Fruit fly (Drosophila melanogaster): ENCODE data around the gene mRpL44.
A peak's percentile ranks its signal among the peaks of the same experiment; 100 is the strongest.

The mRpL44 gene

dm6 chr3R:5503789-5504387 is 33.5 kb upstream of the mRpL44 start:
- no peak for TF ChIP-seq bab1 (GFP tag; optimal IDR thresholded peaks at IDR 0.05)
- peak; percentile 6 for TF ChIP-seq CG12768 (GFP tag; optimal IDR thresholded peaks at IDR 0.05)
- TF ChIP-seq cic (GFP tag; optimal IDR thresholded peaks at IDR 0.05): peak; percentile 53

dm6 chr3R:5502646-5503045 is 32.2 kb upstream of the mRpL44 start, which contains the start of gene NKCC:
Gene NKCC (minus strand): TSS chr3R:5502702.
- no peak for TF ChIP-seq pad (GFP tag; optimal IDR thresholded peaks at IDR 0.05)
- TF ChIP-seq CG33017 (tag; optimal IDR thresholded peaks at IDR 0.05): no peak

DNA sequence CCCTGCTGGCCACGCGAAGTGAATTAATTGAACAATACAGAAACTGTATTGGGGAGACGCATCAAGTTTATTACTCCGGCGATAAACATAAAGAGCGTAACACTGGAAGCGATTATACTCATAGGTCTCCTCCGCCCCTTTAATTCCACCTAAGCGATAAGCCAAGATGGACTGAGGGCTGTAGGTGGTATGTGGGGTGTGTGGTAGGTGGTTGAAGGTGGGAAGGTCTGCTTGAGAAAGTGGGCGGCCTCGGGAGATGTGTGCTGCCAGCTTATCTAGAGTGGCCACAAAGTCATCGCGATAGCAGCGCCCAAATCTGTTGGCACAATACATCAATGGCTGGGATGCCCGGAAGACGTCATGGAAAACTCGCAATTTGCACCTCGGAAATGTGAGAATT is 27.2 kb upstream of the mRpL44 start:
- TF ChIP-seq CG5204 (GFP tag; optimal IDR thresholded peaks at IDR 0.05): no peak
- no peak for TF ChIP-seq Hr96 (GFP tag; optimal IDR thresholded peaks at IDR 0.05)
- no peak for TF ChIP-seq Clk (GFP tag; optimal IDR thresholded peaks at IDR 0.05)
- no peak for TF ChIP-seq Mnt (GFP tag; optimal IDR thresholded peaks at IDR 0.05)
- no peak for TF ChIP-seq pad (GFP tag; optimal IDR thresholded peaks at IDR 0.05)
- no peak for TF ChIP-seq cic (GFP tag; optimal IDR thresholded peaks at IDR 0.05)
- no peak for TF ChIP-seq CG7045 (GFP tag; optimal IDR thresholded peaks at IDR 0.05)
- no peak for TF ChIP-seq bab1 (GFP tag; optimal IDR thresholded peaks at IDR 0.05)
- TF ChIP-seq CG14711 (tag; optimal IDR thresholded peaks at IDR 0.05): no peak
- TF ChIP-seq toe (GFP tag; optimal IDR thresholded peaks at IDR 0.05): no peak
- TF ChIP-seq CG1620 (GFP tag; optimal IDR thresholded peaks at IDR 0.05): no peak
- no peak for TF ChIP-seq CG7101 (tag; optimal IDR thresholded peaks at IDR 0.05)
- no peak for TF ChIP-seq ovo (GFP tag; optimal IDR thresholded peaks at IDR 0.05)
- no peak for TF ChIP-seq kay (GFP tag; ENCODE audit: borderline replicate concordance)

- peak; percentile 44 for TF ChIP-seq CG5204 (GFP tag; optimal IDR thresholded peaks at IDR 0.05)
- TF ChIP-seq CG33017 (tag; optimal IDR thresholded peaks at IDR 0.05): peak; percentile 47
- TF ChIP-seq Hr96 (GFP tag; optimal IDR thresholded peaks at IDR 0.05): no peak
- TF ChIP-seq tj (GFP tag; optimal IDR thresholded peaks at IDR 0.05): peak; percentile 8
- TF ChIP-seq CG7045 (GFP tag; optimal IDR thresholded peaks at IDR 0.05): peak; percentile 46
- TF ChIP-seq pad (GFP tag; optimal IDR thresholded peaks at IDR 0.05): peak; percentile 31
- no peak for TF ChIP-seq toe (GFP tag; optimal IDR thresholded peaks at IDR 0.05)
- peak; percentile 70 for TF ChIP-seq CG7101 (tag; optimal IDR thresholded peaks at IDR 0.05)
- TF ChIP-seq Mnt (GFP tag; optimal IDR thresholded peaks at IDR 0.05): no peak
- peak; percentile 53 for TF ChIP-seq CG11617 (GFP tag; optimal IDR thresholded peaks at IDR 0.05)
- TF ChIP-seq CG12768 (GFP tag; optimal IDR thresholded peaks at IDR 0.05): peak; percentile 24
- no peak for TF ChIP-seq cnc (optimal IDR thresholded peaks at IDR 0.05)
- no peak for TF ChIP-seq Clk (GFP tag; optimal IDR thresholded peaks at IDR 0.05)
- no peak for TF ChIP-seq Crg-1 (GFP tag; optimal IDR thresholded peaks at IDR 0.05)
- TF ChIP-seq kay (GFP tag; ENCODE audit: borderline replicate concordance): no peak
- no peak for TF ChIP-seq ovo (GFP tag; optimal IDR thresholded peaks at IDR 0.05)
- peak; percentile 27 for TF ChIP-seq bab1 (GFP tag; optimal IDR thresholded peaks at IDR 0.05)
- peak; percentile 68 for TF ChIP-seq CG1620 (GFP tag; optimal IDR thresholded peaks at IDR 0.05)
- no peak for TF ChIP-seq cic (GFP tag; optimal IDR thresholded peaks at IDR 0.05)
- peak; percentile 71 for TF ChIP-seq CG14711 (tag; optimal IDR thresholded peaks at IDR 0.05)
These were observed 14.9 kb upstream of the mRpL44 start, which contains the start of gene CG31550 for dm6 chr3R:5485295-5485718. Gene CG31550 (plus strand): TSS chr3R:5485543.

- no peak for TF ChIP-seq pad (GFP tag; optimal IDR thresholded peaks at IDR 0.05)
- TF ChIP-seq tj (GFP tag; optimal IDR thresholded peaks at IDR 0.05): no peak
- TF ChIP-seq cnc (optimal IDR thresholded peaks at IDR 0.05): no peak
- no peak for TF ChIP-seq Crg-1 (GFP tag; optimal IDR thresholded peaks at IDR 0.05)
- TF ChIP-seq CG7101 (tag; optimal IDR thresholded peaks at IDR 0.05): peak; percentile 70
- no peak for TF ChIP-seq CG7045 (GFP tag; optimal IDR thresholded peaks at IDR 0.05)
- peak; percentile 31 for TF ChIP-seq bab1 (GFP tag; optimal IDR thresholded peaks at IDR 0.05)
- no peak for TF ChIP-seq CG5204 (GFP tag; optimal IDR thresholded peaks at IDR 0.05)
- peak; percentile 56 for TF ChIP-seq CG33017 (tag; optimal IDR thresholded peaks at IDR 0.05)
- TF ChIP-seq cic (GFP tag; optimal IDR thresholded peaks at IDR 0.05): no peak
- no peak for TF ChIP-seq CG11617 (GFP tag; optimal IDR thresholded peaks at IDR 0.05)
- no peak for TF ChIP-seq ovo (GFP tag; optimal IDR thresholded peaks at IDR 0.05)
- no peak for TF ChIP-seq toe (GFP tag; optimal IDR thresholded peaks at IDR 0.05)
- TF ChIP-seq kay (GFP tag; ENCODE audit: borderline replicate concordance): no peak
- no peak for TF ChIP-seq CG1620 (GFP tag; optimal IDR thresholded peaks at IDR 0.05)
- no peak for TF ChIP-seq Clk (GFP tag; optimal IDR thresholded peaks at IDR 0.05)
- TF ChIP-seq CG14711 (tag; optimal IDR thresholded peaks at IDR 0.05): peak; percentile 36
- no peak for TF ChIP-seq Hr96 (GFP tag; optimal IDR thresholded peaks at IDR 0.05)
- TF ChIP-seq CG12768 (GFP tag; optimal IDR thresholded peaks at IDR 0.05): no peak
- no peak for TF ChIP-seq Mnt (GFP tag; optimal IDR thresholded peaks at IDR 0.05)
These were observed 13.2 kb upstream of the mRpL44 start, which contains the start of gene ksr for dm6 chr3R:5483488-5484109. Gene ksr (minus strand): TSS chr3R:5483906.

dm6 chr3R:5482790-5483189 is 12.4 kb upstream of the mRpL44 start:
- TF ChIP-seq bab1 (GFP tag; optimal IDR thresholded peaks at IDR 0.05) (no peak), Crg-1 (GFP tag; optimal IDR thresholded peaks at IDR 0.05) (no peak), CG12768 (GFP tag; optimal IDR thresholded peaks at IDR 0.05) (no peak)

All from whole organism, adult.